Fruit fly (Drosophila melanogaster) whole organism, prepupa: Measurements from ENCODE around the gene sphe.

ENCODE experiments used
- CG16779 ChIP-seq: fragments of 200-800 bp; sonication (Bioruptor generic); optimal IDR thresholded peaks from 3 replicates; lab custom pipeline; 2017; ENCODE audit warnings: missing biosample characterization, mild to moderate bottlenecking, missing genetic modification characterization
- CG34406 ChIP-seq: fragments of 200-800 bp; sonication (Bioruptor generic); optimal IDR thresholded peaks from 3 replicates; lab custom pipeline; 2016; ENCODE audit warnings: missing biosample characterization, missing genetic modification characterization
- Hr39 ChIP-seq: fragments of 200-800 bp; sonication (Bioruptor generic); optimal IDR thresholded peaks from 2 replicates; lab custom pipeline; 2016; ENCODE audit warnings: missing biosample characterization, missing genetic modification characterization
- OdsH ChIP-seq: fragments of 200-800 bp; sonication (Bioruptor generic); optimal IDR thresholded peaks from 3 replicates; lab custom pipeline; 2016; ENCODE audit warnings: missing biosample characterization, missing genetic modification characterization
- Sox102F ChIP-seq: fragments of 200-800 bp; sonication (Bioruptor generic); optimal IDR thresholded peaks from 2 replicates; lab custom pipeline; 2016; ENCODE audit warnings: missing biosample characterization, mild to moderate bottlenecking, missing genetic modification characterization
- cyc ChIP-seq: fragments of 200-800 bp; sonication (Bioruptor generic); optimal IDR thresholded peaks from 3 replicates; lab custom pipeline; 2016; ENCODE audit warnings: missing biosample characterization, missing genetic modification characterization
- dac ChIP-seq: fragments of 200-800 bp; sonication (Bioruptor generic); optimal IDR thresholded peaks from 2 replicates; lab custom pipeline; 2017; ENCODE audit warnings: missing biosample characterization, mild to moderate bottlenecking, missing genetic modification characterization
- eg ChIP-seq: fragments of 200-800 bp; sonication (Bioruptor generic); IDR thresholded peaks from 3 replicates; pipeline ENCODE4 v1.3.6; 2022; ENCODE audit warnings: missing biosample characterization, missing genetic modification characterization

- peak; percentile 74 for TF ChIP-seq Sox102F (GFP tag; lab: Kevin White, UChicago)
- TF ChIP-seq cyc = peak; percentile 50
- peak; percentile 47 for TF ChIP-seq CG34406
- TF ChIP-seq eg = peak; percentile 72
- TF ChIP-seq CG16779 = no peak
- peak; percentile 70 for TF ChIP-seq OdsH
- TF ChIP-seq dac (GFP tag; lab: Kevin White, UChicago) = peak; percentile 55
- peak; percentile 69 for TF ChIP-seq Hr39 (GFP tag; lab: Kevin White, UChicago)
Observed at dm6 chrX:16723203-16724173, 21.7 kb upstream of the sphe start.
